Worm (Caenorhabditis elegans) whole organism, young adult: ENCODE data around the gene mtcu-2.
"Not testable (repeated sequence)": the region's sequence is repeated elsewhere in the genome, so short reads cannot be mapped to it uniquely, and the experiment has no call there.

ENCODE experiments used
- F52B5.7 ChIP-seq: sonication (generic microtip); optimal IDR thresholded peaks from 2 replicates; lab custom pipeline; 2016; ENCODE audit warnings: mild to moderate bottlenecking, missing genetic modification characterization, missing compliant biosample characterization
- aptf-3 ChIP-seq: fragments of 200-800 bp; sonication (Bioruptor generic); IDR thresholded peaks from 2 replicates; pipeline ENCODE4 v1.3.6; 2022; ENCODE audit warnings: missing genetic modification characterization, missing compliant biosample characterization
- ceh-27 ChIP-seq: fragments of 200-800 bp; sonication (Bioruptor generic); optimal IDR thresholded peaks from 2 replicates; lab custom pipeline; 2018; ENCODE audit warnings: mild to moderate bottlenecking, missing genetic modification characterization, moderate library complexity, missing compliant biosample characterization
- dpl-1 ChIP-seq: fragments of 150-350 bp; optimal IDR thresholded peaks from 2 replicates; lab custom pipeline; 2014; ENCODE audit warnings: missing biosample characterization, missing genetic modification reagents, missing genetic modification characterization
- hsf-1 ChIP-seq: fragments of 200-800 bp; sonication (Bioruptor generic); IDR thresholded peaks from 2 replicates; pipeline ENCODE4 v1.3.6; 2022; ENCODE audit warnings: missing genetic modification reagents, missing genetic modification characterization, missing compliant biosample characterization
- lin-35 ChIP-seq, 3 experiments: fragments of 150-350 bp in 2 of 3; sonication (generic microtip) in 1 of 3; optimal IDR thresholded peaks; 2 replicates each; lab custom pipeline; 2014 to 2018; ENCODE audit warnings: missing biosample characterization in 3 of 3, missing genetic modification characterization in 3 of 3, missing genetic modification reagents in 3 of 3
- unc-62 ChIP-seq: fragments of 150-350 bp; optimal IDR thresholded peaks from 2 replicates; lab custom pipeline; 2014; ENCODE audit warnings: missing biosample characterization, missing genetic modification reagents, missing genetic modification characterization

ce11 chrII:10034769-10035168, 1.8 kb upstream of the mtcu-2 start:
- not testable (repeated sequence) for TF ChIP-seq F52B5.7 (tag; lab: Kevin White, UChicago); ceh-27; unc-62; hsf-1; lin-35 (GFP tag; optimal IDR thresholded peaks at IDR 0.05; lab: Kevin White, UChicago); dpl-1 (GFP tag; lab: Kevin White, UChicago); aptf-3 (GFP tag; lab: Robert Waterston, UW)
